Worm (Caenorhabditis elegans) whole organism, L3 larva: ENCODE results near the gene fmil-1.

ENCODE experiments used
- elt-3 ChIP-seq, 3 experiments: fragments of 150-350 bp in 1 of 3; sonication (generic microtip) in 2 of 3; optimal IDR thresholded peaks; 2 replicates in 2 of 3; 4 replicates in 1 of 3; lab custom pipeline; 2014 to 2017; ENCODE audit warnings: missing biosample characterization in 3 of 3, missing genetic modification characterization in 3 of 3
- nhr-25 ChIP-seq: sonication (generic microtip); optimal IDR thresholded peaks from 2 replicates; lab custom pipeline; 2017; ENCODE audit warnings: missing biosample characterization, missing genetic modification characterization
- unc-62 ChIP-seq: fragments of 150-350 bp; sonication (generic microtip); optimal IDR thresholded peaks from 4 replicates; lab custom pipeline; 2014; ENCODE audit warnings: missing biosample characterization, missing genetic modification reagents, missing genetic modification characterization

ce11 chrIV:3681763-3682162 lies 13.3 kb upstream of the fmil-1 start:
- TF ChIP-seq elt-3 (tag; optimal IDR thresholded peaks at IDR 0.05; lab: Kevin White, UChicago): no peak
- TF ChIP-seq unc-62 (GFP tag; lab: Kevin White, UChicago): no peak
- no peak for TF ChIP-seq nhr-25 (tag; lab: Kevin White, UChicago)
